Worm (Caenorhabditis elegans) whole organism, L4 larva: Measurements from ENCODE around the gene K06H7.8.
A peak's percentile ranks its signal among the peaks of the same experiment; 100 is the strongest.

Experiments
- D1046.2 ChIP-seq: fragments of 200-800 bp; sonication (Bioruptor generic); IDR thresholded peaks from 2 replicates; pipeline ENCODE4 v1.3.6; 2022; ENCODE audit warnings: missing genetic modification characterization, missing compliant biosample characterization
- F26F4.8 ChIP-seq: fragments of 200-800 bp; sonication (Bioruptor generic); conservative IDR thresholded peaks from 2 replicates; pipeline ENCODE4 v1.3.6; 2022; ENCODE audit warnings: missing genetic modification characterization, missing compliant biosample characterization
- F37D6.2 ChIP-seq: sonication (generic microtip); optimal IDR thresholded peaks from 2 replicates; lab custom pipeline; 2016; ENCODE audit warnings: mild to moderate bottlenecking, missing genetic modification characterization, missing compliant biosample characterization
- F49E8.2 ChIP-seq: sonication (generic microtip); optimal IDR thresholded peaks from 2 replicates; lab custom pipeline; 2016; ENCODE audit warnings: missing compliant biosample characterization, mild to moderate bottlenecking, missing genetic modification characterization, borderline replicate concordance
- T20F7.1 ChIP-seq: fragments of 200-800 bp; sonication (Bioruptor generic); optimal IDR thresholded peaks from 2 replicates; lab custom pipeline; 2018; ENCODE audit warnings: mild to moderate bottlenecking, missing genetic modification characterization, missing compliant biosample characterization
- Y75B8A.6 ChIP-seq: fragments of 200-800 bp; sonication (Bioruptor generic); IDR thresholded peaks from 2 replicates; pipeline ENCODE4 v1.3.6; 2022; ENCODE audit warnings: missing genetic modification reagents, missing genetic modification characterization, missing compliant biosample characterization
- ZK337.2 ChIP-seq: fragments of 200-800 bp; sonication (Bioruptor generic); IDR thresholded peaks from 2 replicates; pipeline ENCODE4 v1.3.6; 2022; ENCODE audit warnings: missing genetic modification reagents, missing genetic modification characterization, missing compliant biosample characterization
- aha-1 ChIP-seq: fragments of 150-350 bp; peaks from one replicate; lab custom pipeline; 2014; ENCODE audit warnings: missing biosample characterization, missing genetic modification characterization
- aly-2 ChIP-seq: sonication (generic microtip); optimal IDR thresholded peaks from 2 replicates; lab custom pipeline; 2018; ENCODE audit warnings: missing biosample characterization, missing genetic modification characterization
- arid-1 ChIP-seq: fragments of 200-800 bp; sonication (Bioruptor generic); conservative IDR thresholded peaks from 2 replicates; pipeline ENCODE4 v1.3.6; 2022; ENCODE audit warnings: missing genetic modification reagents, missing genetic modification characterization, missing compliant biosample characterization
- ceh-20 ChIP-seq: fragments of 200-800 bp; sonication (Bioruptor generic); IDR thresholded peaks from 2 replicates; pipeline ENCODE4 v1.3.6; 2022; ENCODE audit warnings: missing genetic modification reagents, missing genetic modification characterization, missing compliant biosample characterization
- ceh-28 ChIP-seq: fragments of 150-350 bp; optimal IDR thresholded peaks from 2 replicates; lab custom pipeline; 2014; ENCODE audit warnings: missing biosample characterization, missing genetic modification reagents, missing genetic modification characterization
- ceh-44 ChIP-seq: fragments of 200-800 bp; sonication (Bioruptor generic); IDR thresholded peaks from 2 replicates; pipeline ENCODE4 v1.3.6; 2022; ENCODE audit warnings: missing genetic modification reagents, missing genetic modification characterization, missing compliant biosample characterization
- ctbp-1 ChIP-seq: fragments of 200-800 bp; sonication (Bioruptor generic); IDR thresholded peaks from 2 replicates; pipeline ENCODE4 v1.3.6; 2022; ENCODE audit warnings: missing genetic modification reagents, missing genetic modification characterization, missing compliant biosample characterization
- daf-8 ChIP-seq: fragments of 200-800 bp; sonication (Bioruptor generic); IDR thresholded peaks from 2 replicates; pipeline ENCODE4 v1.3.6; 2022; ENCODE audit warnings: missing genetic modification characterization, missing compliant biosample characterization
- dmd-6 ChIP-seq: fragments of 200-800 bp; sonication (Bioruptor generic); IDR thresholded peaks from 2 replicates; pipeline ENCODE4 v1.3.6; 2022; ENCODE audit warnings: missing genetic modification reagents, missing genetic modification characterization, missing compliant biosample characterization
- dmd-8 ChIP-seq: fragments of 200-800 bp; sonication (Bioruptor generic); IDR thresholded peaks from 2 replicates; pipeline ENCODE4 v1.3.6; 2022; ENCODE audit warnings: missing genetic modification characterization, missing compliant biosample characterization
- duxl-1 ChIP-seq: sonication (generic microtip); optimal IDR thresholded peaks from 2 replicates; lab custom pipeline; 2016; ENCODE audit warnings: mild to moderate bottlenecking, missing genetic modification characterization, moderate library complexity, missing compliant biosample characterization; ENCODE audit not compliant: poor library complexity
- egl-27 ChIP-seq: sonication (generic microtip); optimal IDR thresholded peaks from 3 replicates; lab custom pipeline; 2017; ENCODE audit warnings: missing biosample characterization, missing genetic modification reagents, missing genetic modification characterization
- fkh-10 ChIP-seq: fragments of 150-350 bp; optimal IDR thresholded peaks from 2 replicates; lab custom pipeline; 2014; ENCODE audit warnings: missing biosample characterization, missing genetic modification reagents, missing genetic modification characterization
- gei-8 ChIP-seq: fragments of 200-800 bp; sonication (Bioruptor generic); optimal IDR thresholded peaks from 2 replicates; lab custom pipeline; 2018; ENCODE audit warnings: mild to moderate bottlenecking, missing genetic modification characterization, missing compliant biosample characterization
- hmg-1.1 ChIP-seq: fragments of 200-800 bp; sonication (Bioruptor generic); IDR thresholded peaks from 2 replicates; pipeline ENCODE4 v1.3.6; 2022; ENCODE audit warnings: missing genetic modification reagents, missing genetic modification characterization, missing compliant biosample characterization
- lin-1 ChIP-seq: fragments of 200-800 bp; sonication (Bioruptor generic); IDR thresholded peaks from 2 replicates; pipeline ENCODE4 v1.3.6; 2022; ENCODE audit warnings: missing genetic modification reagents, missing genetic modification characterization, missing compliant biosample characterization
- lin-13 ChIP-seq: fragments of 150-350 bp; optimal IDR thresholded peaks from 2 replicates; lab custom pipeline; 2014; ENCODE audit warnings: missing biosample characterization, missing genetic modification reagents, missing genetic modification characterization
- lin-29 ChIP-seq: fragments of 200-800 bp; sonication (Bioruptor generic); IDR thresholded peaks from 2 replicates; pipeline ENCODE4 v1.3.6; 2022; ENCODE audit warnings: missing genetic modification reagents, missing genetic modification characterization, missing compliant biosample characterization
- lin-38 ChIP-seq: fragments of 200-800 bp; sonication (Bioruptor generic); IDR thresholded peaks from 2 replicates; pipeline ENCODE4 v1.3.6; 2022; ENCODE audit warnings: missing genetic modification reagents, missing genetic modification characterization, missing compliant biosample characterization
- lsy-2 ChIP-seq, 2 experiments: fragments of 150-350 bp in 1 of 2; sonication (generic microtip) in 1 of 2; optimal IDR thresholded peaks; 2 replicates each; lab custom pipeline; 2014 to 2017; ENCODE audit warnings: missing biosample characterization in 2 of 2, missing genetic modification characterization in 2 of 2
- madf-9 ChIP-seq: fragments of 200-800 bp; sonication (Bioruptor generic); conservative IDR thresholded peaks from 2 replicates; pipeline ENCODE4 v1.3.6; 2022; ENCODE audit warnings: missing genetic modification reagents, missing genetic modification characterization, missing compliant biosample characterization
- mdt-29 ChIP-seq: fragments of 200-800 bp; sonication (Bioruptor generic); IDR thresholded peaks from 2 replicates; pipeline ENCODE4 v1.3.6; 2022; ENCODE audit warnings: missing genetic modification reagents, missing genetic modification characterization, missing compliant biosample characterization
- mes-2 ChIP-seq: sonication (generic microtip); optimal IDR thresholded peaks from 2 replicates; lab custom pipeline; 2016; ENCODE audit warnings: missing genotype, mild to moderate bottlenecking, missing genetic modification characterization, missing compliant biosample characterization; ENCODE audit not compliant: poor library complexity, severe bottlenecking
- mxl-2 ChIP-seq: fragments of 200-800 bp; sonication (Bioruptor generic); conservative IDR thresholded peaks from 2 replicates; pipeline ENCODE4 v1.3.6; 2022; ENCODE audit warnings: missing genetic modification reagents, missing genetic modification characterization, missing compliant biosample characterization
- nhr-102 ChIP-seq: sonication (generic microtip); optimal IDR thresholded peaks from 2 replicates; lab custom pipeline; 2016; ENCODE audit warnings: mild to moderate bottlenecking, missing genetic modification characterization, moderate library complexity, missing compliant biosample characterization
- nhr-111 ChIP-seq: fragments of 200-800 bp; sonication (Bioruptor generic); optimal IDR thresholded peaks from 2 replicates; lab custom pipeline; 2018; ENCODE audit warnings: mild to moderate bottlenecking, missing genetic modification characterization, missing compliant biosample characterization
- nhr-237 ChIP-seq: sonication (generic microtip); optimal IDR thresholded peaks from 2 replicates; lab custom pipeline; 2017; ENCODE audit warnings: missing biosample characterization, missing genetic modification characterization
- nhr-25 ChIP-seq: sonication (generic microtip); optimal IDR thresholded peaks from 2 replicates; lab custom pipeline; 2017; ENCODE audit warnings: missing genetic modification characterization, mild to moderate bottlenecking, missing compliant biosample characterization, antibody characterized with exemption, moderate library complexity, borderline replicate concordance; ENCODE audit not compliant: insufficient read depth
- nhr-28 ChIP-seq: fragments of 150-350 bp; optimal IDR thresholded peaks from 2 replicates; lab custom pipeline; 2014; ENCODE audit warnings: missing biosample characterization, missing genetic modification characterization
- nhr-6 ChIP-seq: fragments of 150-350 bp; optimal IDR thresholded peaks from 2 replicates; lab custom pipeline; 2014; ENCODE audit warnings: missing biosample characterization, missing genetic modification characterization
- pha-4 ChIP-seq, 2 experiments: fragments of 150-350 bp in 1 of 2; fragments of 200-800 bp in 1 of 2; sonication (Bioruptor generic) in 1 of 2; IDR thresholded peaks in 1 of 2; optimal IDR thresholded peaks in 1 of 2; 2 replicates each; pipeline versions ENCODE4 v1.3.6 to Lab custom; 2014 to 2022; ENCODE audit warnings: missing genetic modification characterization in 2 of 2, missing genetic modification reagents in 2 of 2, missing biosample characterization in 1 of 2, missing compliant biosample characterization in 1 of 2
- rbr-2 ChIP-seq: sonication (generic microtip); optimal IDR thresholded peaks from 2 replicates; lab custom pipeline; 2016; ENCODE audit warnings: missing genotype, missing genetic modification characterization, missing compliant biosample characterization
- sdz-12 ChIP-seq: fragments of 200-800 bp; sonication (Bioruptor generic); optimal IDR thresholded peaks from 2 replicates; lab custom pipeline; 2018; ENCODE audit warnings: mild to moderate bottlenecking, missing genetic modification characterization, missing compliant biosample characterization
- set-16 ChIP-seq: fragments of 200-800 bp; sonication (Bioruptor generic); IDR thresholded peaks from 2 replicates; pipeline ENCODE4 v1.3.6; 2022; ENCODE audit warnings: missing genetic modification reagents, missing genetic modification characterization, missing compliant biosample characterization
- snpc-1.2 ChIP-seq: fragments of 200-800 bp; sonication (Bioruptor generic); IDR thresholded peaks from 2 replicates; pipeline ENCODE4 v1.3.6; 2022; ENCODE audit warnings: missing genetic modification reagents, missing genetic modification characterization, missing compliant biosample characterization
- spr-3 ChIP-seq: fragments of 200-800 bp; sonication (Bioruptor generic); optimal IDR thresholded peaks from 2 replicates; lab custom pipeline; 2018; ENCODE audit warnings: mild to moderate bottlenecking, missing genetic modification characterization, missing compliant biosample characterization
- tag-97 ChIP-seq: fragments of 200-800 bp; sonication (Bioruptor generic); IDR thresholded peaks from 2 replicates; pipeline ENCODE4 v1.3.6; 2022; ENCODE audit warnings: missing genetic modification characterization, missing compliant biosample characterization
- unc-130 ChIP-seq: sonication (generic microtip); optimal IDR thresholded peaks from 2 replicates; lab custom pipeline; 2016; ENCODE audit warnings: missing genetic modification reagents, missing genetic modification characterization, missing compliant biosample characterization
- unc-39 ChIP-seq: sonication (generic microtip); optimal IDR thresholded peaks from 2 replicates; lab custom pipeline; 2017; ENCODE audit warnings: missing biosample characterization, missing genetic modification characterization
- zag-1 ChIP-seq: fragments of 150-350 bp; optimal IDR thresholded peaks from 2 replicates; lab custom pipeline; 2014; ENCODE audit warnings: missing biosample characterization, missing genetic modification characterization
- zfp-3 ChIP-seq: fragments of 200-800 bp; sonication (Bioruptor generic); conservative IDR thresholded peaks from 2 replicates; pipeline ENCODE4 v1.3.6; 2022; ENCODE audit warnings: missing genetic modification reagents, missing genetic modification characterization, missing compliant biosample characterization
- zip-11 ChIP-seq: fragments of 200-800 bp; sonication (Bioruptor generic); IDR thresholded peaks from 2 replicates; pipeline ENCODE4 v1.3.6; 2022; ENCODE audit warnings: missing genetic modification characterization, missing compliant biosample characterization

K06H7.8 gene

DNA sequence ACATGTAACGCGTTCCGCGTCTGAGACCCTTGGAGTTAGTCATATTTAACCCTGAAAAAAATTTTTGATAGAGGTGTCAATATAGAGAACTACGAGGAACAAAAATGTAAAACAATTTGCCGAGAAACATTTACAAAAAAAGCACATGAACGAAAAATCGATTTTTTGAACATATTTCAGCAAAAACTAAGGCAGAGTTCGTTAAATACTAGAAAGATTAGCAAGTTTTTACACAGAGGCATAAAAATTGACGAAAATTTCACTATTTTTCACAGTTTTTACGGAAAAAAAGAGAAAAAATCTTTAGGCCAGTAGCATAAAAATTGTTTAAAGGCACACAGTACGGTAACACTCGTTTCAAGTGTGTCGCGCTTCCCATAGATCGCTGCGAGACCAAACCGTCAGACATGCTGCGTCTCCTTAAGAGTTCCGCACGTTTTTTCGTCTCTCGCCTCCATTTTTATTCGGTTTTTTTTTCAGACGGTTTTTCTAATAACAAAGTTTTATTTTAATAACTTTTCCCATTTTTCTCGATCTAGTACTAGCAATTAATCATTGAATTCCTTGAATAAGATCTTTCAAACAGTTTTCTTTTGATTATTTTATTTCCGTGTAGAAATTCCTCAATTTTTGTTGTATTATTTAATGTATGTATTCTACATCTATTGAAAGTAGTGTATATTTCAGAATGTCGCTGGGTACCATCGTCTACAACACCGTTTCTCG lies 32.3 kb upstream of the K06H7.8 start, which contains the start of the genes rpl-21 and C14B9.10 (continued):
- TF ChIP-seq egl-27 (tag; lab: Kevin White, UChicago) (no peak), Y75B8A.6 (no peak), ceh-20 (GFP tag; lab: Robert Waterston, UW) (no peak), zag-1 (peak; percentile 3), lin-38 (GFP tag; lab: Robert Waterston, UW) (peak; percentile 75), duxl-1 (tag; lab: Kevin White, UChicago) (peak; percentile 1), dmd-8 (GFP tag; lab: Robert Waterston, UW) (no peak), fkh-10 (GFP tag; lab: Kevin White, UChicago) (no peak), unc-39 (tag; lab: Kevin White, UChicago) (no peak), F26F4.8 (no peak), pha-4 (GFP tag; IDR thresholded peaks at IDR 0.05; lab: Robert Waterston, UW) (no peak), pha-4 (tag; optimal IDR thresholded peaks at IDR 0.05; lab: Kevin White, UChicago) (peak; percentile 51), mes-2 (tag; lab: Kevin White, UChicago) (peak; percentile 91), tag-97 (GFP tag; lab: Robert Waterston, UW) (no peak), mdt-29 (GFP tag; lab: Robert Waterston, UW) (no peak), nhr-237 (no peak), madf-9 (GFP tag; lab: Robert Waterston, UW) (no peak), ctbp-1 (GFP tag; lab: Robert Waterston, UW) (0 out of 2 replicates have a peak, but pooled peaks have one; percentile 25), rbr-2 (tag; lab: Kevin White, UChicago) (peak; percentile 72), zip-11 (GFP tag; lab: Robert Waterston, UW) (no peak), zfp-3 (GFP tag; lab: Robert Waterston, UW) (no peak), lin-29 (GFP tag; lab: Robert Waterston, UW) (no peak), gei-8 (no peak), ZK337.2 (no peak), mxl-2 (no peak), dmd-6 (peak; percentile 37; the same call in 1 of the 2 replicates), set-16 (GFP tag; lab: Robert Waterston, UW) (no peak), nhr-28 (tag; lab: Kevin White, UChicago) (peak; percentile 57), lin-13 (GFP tag; lab: Kevin White, UChicago) (peak; percentile 46), ceh-44 (GFP tag; lab: Robert Waterston, UW) (no peak), nhr-6 (tag; lab: Kevin White, UChicago) (peak; percentile 77), D1046.2 (peak; percentile 99), aly-2 (tag; lab: Kevin White, UChicago) (no peak), daf-8 (no peak), nhr-25 (tag; lab: Kevin White, UChicago) (peak; percentile 47), F37D6.2 (tag; lab: Kevin White, UChicago) (no peak), hmg-1.1 (GFP tag; lab: Robert Waterston, UW) (peak; percentile 75), sdz-12 (GFP tag; lab: Kevin White, UChicago) (no peak), aha-1 (peak; percentile 96), spr-3 (GFP tag; lab: Kevin White, UChicago) (no peak), T20F7.1 (GFP tag; lab: Kevin White, UChicago) (peak; percentile 79), lin-1 (0 out of 2 replicates have a peak, but pooled peaks have one; percentile 27), ceh-28 (tag; lab: Kevin White, UChicago) (no peak), nhr-102 (tag; lab: Kevin White, UChicago) (peak; percentile 55), F49E8.2 (peak; percentile 77), nhr-111 (GFP tag; lab: Kevin White, UChicago) (no peak), unc-130 (GFP tag; lab: Kevin White, UChicago) (peak; percentile 84), snpc-1.2 (GFP tag; lab: Robert Waterston, UW) (peak; percentile 57; the same call in 1 of the 2 replicates), arid-1 (GFP tag; lab: Robert Waterston, UW) (peak; percentile 87), lsy-2 (tag; optimal IDR thresholded peaks at IDR 0.05; lab: Kevin White, UChicago) (peak; percentile 95 to 99)
